Fruit fly (Drosophila melanogaster): ENCODE data around the gene CG14185.

CG14185 gene

DNA sequence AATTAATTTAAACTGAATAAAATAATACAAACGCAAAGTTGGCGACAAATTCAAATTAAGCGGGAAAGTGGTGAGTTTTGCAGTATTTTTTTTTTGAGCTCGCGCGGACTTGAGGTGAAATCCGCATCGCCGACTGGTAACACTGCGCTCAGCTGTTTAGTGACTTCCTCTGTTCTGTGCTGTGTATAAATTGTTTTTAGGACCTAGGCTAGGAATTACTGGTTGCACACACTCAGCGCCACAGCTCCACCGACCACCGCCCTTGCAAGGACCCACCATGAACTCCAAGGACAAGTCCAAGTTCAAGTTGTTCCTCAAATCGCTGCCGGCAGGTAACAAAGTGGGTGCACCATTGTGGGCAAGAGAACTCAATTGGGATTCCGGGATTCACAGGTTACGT is 23.1 kb downstream of the CG14185 start, which contains the start of gene gig (continued):
- no peak for TF ChIP-seq CG17568 (GFP tag; optimal IDR thresholded peaks at IDR 0.05)
- TF ChIP-seq CG4360 (GFP tag; IDR thresholded peaks at IDR 0.05): no peak
- no peak for TF ChIP-seq CG16863 (GFP tag; optimal IDR thresholded peaks at IDR 0.05)
- no peak for TF ChIP-seq Sry-β (GFP tag; optimal IDR thresholded peaks at IDR 0.05)
- TF ChIP-seq yki (optimal IDR thresholded peaks at IDR 0.05): no peak
- TF ChIP-seq cad (GFP tag; optimal IDR thresholded peaks at IDR 0.05): no peak
- no peak for TF ChIP-seq run (tag; optimal IDR thresholded peaks at IDR 0.05)
- TF ChIP-seq esg (GFP tag; conservative IDR thresholded peaks at IDR 0.05): no peak
- no peak for TF ChIP-seq CG18011 (GFP tag; optimal IDR thresholded peaks at IDR 0.05)
- no peak for TF ChIP-seq H15 (GFP tag; IDR thresholded peaks at IDR 0.05)
- TF ChIP-seq CG12299 (tag; optimal IDR thresholded peaks at IDR 0.05): no peak
- TF ChIP-seq mirr (GFP tag; optimal IDR thresholded peaks at IDR 0.05): no peak
- no peak for TF ChIP-seq CG8478 (optimal IDR thresholded peaks at IDR 0.05)
- TF ChIP-seq CG1024 (GFP tag; IDR thresholded peaks at IDR 0.05): no peak
- no peak for TF ChIP-seq CG18764 (GFP tag; optimal IDR thresholded peaks at IDR 0.05)
- peak; percentile 91 for TF ChIP-seq E2f2 (GFP tag; IDR thresholded peaks at IDR 0.05)
- no peak for TF ChIP-seq Lim3 (GFP tag; IDR thresholded peaks at IDR 0.05)
- no peak for TF ChIP-seq CG16815 (GFP tag; optimal IDR thresholded peaks at IDR 0.05)
- TF ChIP-seq dpn (GFP tag; optimal IDR thresholded peaks at IDR 0.05): no peak
- TF ChIP-seq dimm (GFP tag; IDR thresholded peaks at IDR 0.05): no peak
- TF ChIP-seq nau (GFP tag; optimal IDR thresholded peaks at IDR 0.05): no peak
- no peak for TF ChIP-seq ken (GFP tag; IDR thresholded peaks at IDR 0.05)
- peak; percentile 63 for TF ChIP-seq MESR4 (GFP tag; optimal IDR thresholded peaks at IDR 0.05)
- peak; percentile 57 for TF ChIP-seq CG9797 (GFP tag; optimal IDR thresholded peaks at IDR 0.05)
- no peak for TF ChIP-seq sim (GFP tag; IDR thresholded peaks at IDR 0.05)
- TF ChIP-seq Lpt (GFP tag; optimal IDR thresholded peaks at IDR 0.05): no peak
- no peak for TF ChIP-seq CG6654 (GFP tag; optimal IDR thresholded peaks at IDR 0.05)
- TF ChIP-seq CG4617 (GFP tag; optimal IDR thresholded peaks at IDR 0.05; ENCODE audit: borderline replicate concordance): no peak
- no peak for TF ChIP-seq zen2 (GFP tag; IDR thresholded peaks at IDR 0.05; ENCODE audit: partially characterized antibody)
- TF ChIP-seq Ets97D (GFP tag; optimal IDR thresholded peaks at IDR 0.05): peak; percentile 33
- peak in 1 of 2 experiments; percentile 66 for TF ChIP-seq tll (GFP tag; optimal IDR thresholded peaks at IDR 0.05)
- TF ChIP-seq Dll (GFP tag; IDR thresholded peaks at IDR 0.05; ENCODE audit: partially characterized antibody): 0 out of 4 replicates have a peak, but pooled peaks have one; percentile 31
- TF ChIP-seq rib (GFP tag; IDR thresholded peaks at IDR 0.05): no peak
- TF ChIP-seq CG13287 (GFP tag; IDR thresholded peaks at IDR 0.05; ENCODE audit: partially characterized antibody): peak; percentile 19; the same call in 1 of the 2 replicates
- no peak for TF ChIP-seq CG9609 (GFP tag; optimal IDR thresholded peaks at IDR 0.05)
- TF ChIP-seq CG6765 (GFP tag; optimal IDR thresholded peaks at IDR 0.05): no peak
- 0 out of 3 replicates have a peak, but pooled peaks have one; percentile 30 for TF ChIP-seq CG34224 (GFP tag; IDR thresholded peaks at IDR 0.05; ENCODE audit: partially characterized antibody)
- TF ChIP-seq crp (GFP tag; optimal IDR thresholded peaks at IDR 0.05): peak; percentile 16 to 89
- no peak for TF ChIP-seq croc (GFP tag; conservative IDR thresholded peaks at IDR 0.05)
- TF ChIP-seq Nf-YB (GFP tag; optimal IDR thresholded peaks at IDR 0.05): no peak
- no peak for TF ChIP-seq stwl (tag; optimal IDR thresholded peaks at IDR 0.05)
- no peak for TF ChIP-seq eyg (GFP tag; optimal IDR thresholded peaks at IDR 0.05)
- no peak for TF ChIP-seq ATbp (GFP tag; optimal IDR thresholded peaks at IDR 0.05)
- peak; percentile 7 for TF ChIP-seq Sin3A (optimal IDR thresholded peaks at IDR 0.05)
- TF ChIP-seq CG12236 (GFP tag; optimal IDR thresholded peaks at IDR 0.05): no peak
- no peak for TF ChIP-seq CG3995 (GFP tag; optimal IDR thresholded peaks at IDR 0.05)
- no peak for TF ChIP-seq unc-4 (GFP tag; IDR thresholded peaks at IDR 0.05; ENCODE audit: partially characterized antibody)
- no peak for TF ChIP-seq z (GFP tag; IDR thresholded peaks at IDR 0.05)
- TF ChIP-seq CrebB (tag; optimal IDR thresholded peaks at IDR 0.05): no peak
- TF ChIP-seq CG33213 (GFP tag; optimal IDR thresholded peaks at IDR 0.05): no peak
- TF ChIP-seq HLHmδ (GFP tag; optimal IDR thresholded peaks at IDR 0.05): no peak
- peak; percentile 45 for TF ChIP-seq bbx (GFP tag; IDR thresholded peaks at IDR 0.05; ENCODE audit: partially characterized antibody)
